Worm (Caenorhabditis elegans): Measurements from ENCODE around the gene ocr-3.

ocr-3 gene

ce11 chrX:15175211-15175610 lies 6.7 kb downstream of the ocr-3 start:
- TF ChIP-seq ceh-39 (tag; optimal IDR thresholded peaks at IDR 0.05): no peak
- no peak for TF ChIP-seq sem-2 (GFP tag; optimal IDR thresholded peaks at IDR 0.05)
- TF ChIP-seq snpc-4 (tag; optimal IDR thresholded peaks at IDR 0.05): no peak
- TF ChIP-seq flh-1 (GFP tag; optimal IDR thresholded peaks at IDR 0.05): no peak

ce11 chrX:15176431-15176911 lies 7.9 kb downstream of the ocr-3 start, which contains the start of gene col-41:
TSS of gene col-41 (minus strand) at chrX:15176481.
- no peak for TF ChIP-seq sptf-1 (tag; optimal IDR thresholded peaks at IDR 0.05)
- no peak for TF ChIP-seq unc-39 (tag; optimal IDR thresholded peaks at IDR 0.05)
- TF ChIP-seq lsy-2 (tag; optimal IDR thresholded peaks at IDR 0.05): no peak
- no peak for TF ChIP-seq lin-13 (tag; optimal IDR thresholded peaks at IDR 0.05)
- no peak for TF ChIP-seq cnd-1 (tag; optimal IDR thresholded peaks at IDR 0.05)
- no peak for TF ChIP-seq nhr-28 (tag; optimal IDR thresholded peaks at IDR 0.05)
- no peak for TF ChIP-seq mls-2 (tag; optimal IDR thresholded peaks at IDR 0.05)
- no peak for TF ChIP-seq nhr-2 (tag; optimal IDR thresholded peaks at IDR 0.05)
- no peak for TF ChIP-seq elt-3 (tag; optimal IDR thresholded peaks at IDR 0.05)
- TF ChIP-seq bed-3 (GFP tag; optimal IDR thresholded peaks at IDR 0.05): no peak
- no peak for TF ChIP-seq unc-62 (GFP tag; optimal IDR thresholded peaks at IDR 0.05)
- TF ChIP-seq ham-2 (GFP tag; optimal IDR thresholded peaks at IDR 0.05): no peak
- no peak for TF ChIP-seq sem-2 (GFP tag; optimal IDR thresholded peaks at IDR 0.05)

DNA sequence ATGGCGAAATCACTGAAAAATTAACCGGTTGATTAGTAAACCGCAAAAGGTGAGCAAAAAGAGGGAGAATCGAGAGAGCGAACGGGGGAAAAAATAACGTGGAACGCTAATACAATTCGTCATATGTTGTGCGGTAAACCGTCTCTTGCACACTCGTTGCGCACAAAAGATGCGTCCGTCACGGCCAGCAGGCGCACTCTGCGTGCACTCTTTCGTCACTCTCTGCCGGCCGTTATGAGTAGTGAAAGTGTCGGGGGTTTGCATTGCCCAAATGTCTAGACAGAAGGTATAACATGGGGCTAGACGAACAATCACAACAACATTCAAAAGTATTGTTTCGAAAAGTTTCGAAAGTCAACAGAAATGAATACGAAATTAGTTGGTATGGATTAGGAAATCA lies 12.9 kb downstream of the ocr-3 start, which contains the start of gene pkhm-2:
Gene pkhm-2 (minus strand): TSS at position 12 of the 400 bp plus-strand sequence.
- TF ChIP-seq nhr-28 (tag; optimal IDR thresholded peaks at IDR 0.05): no peak
- TF ChIP-seq hlh-1 (tag; optimal IDR thresholded peaks at IDR 0.05): peak; percentile 38
- peak; percentile 52 for TF ChIP-seq M03D4.4 (tag; optimal IDR thresholded peaks at IDR 0.05)
- TF ChIP-seq sem-2 (GFP tag; optimal IDR thresholded peaks at IDR 0.05): no peak
- no peak for TF ChIP-seq zip-8 (tag; optimal IDR thresholded peaks at IDR 0.05)
- TF ChIP-seq nhr-2 (tag; optimal IDR thresholded peaks at IDR 0.05): no peak
- TF ChIP-seq snpc-4 (tag; optimal IDR thresholded peaks at IDR 0.05): no peak
- TF ChIP-seq mls-2 (tag; optimal IDR thresholded peaks at IDR 0.05): no peak
- peak; percentile 22 for TF ChIP-seq flh-1 (GFP tag; optimal IDR thresholded peaks at IDR 0.05)
- TF ChIP-seq blmp-1 (tag; optimal IDR thresholded peaks at IDR 0.05): peak; percentile 70
- no peak for TF ChIP-seq ces-1 (GFP tag; optimal IDR thresholded peaks at IDR 0.05)
- TF ChIP-seq tbx-8 (GFP tag; optimal IDR thresholded peaks at IDR 0.05): no peak
- TF ChIP-seq nhr-237 (tag; optimal IDR thresholded peaks at IDR 0.05): peak; percentile 13
- peak; percentile 71 for TF ChIP-seq sptf-1 (tag; optimal IDR thresholded peaks at IDR 0.05)
- TF ChIP-seq elt-1 (tag; optimal IDR thresholded peaks at IDR 0.05; ENCODE audit: borderline replicate concordance, insufficient read depth): no peak
- TF ChIP-seq pha-4 (tag; optimal IDR thresholded peaks at IDR 0.05): peak; percentile 89
- TF ChIP-seq unc-39 (tag; optimal IDR thresholded peaks at IDR 0.05): no peak
- TF ChIP-seq ceh-43 (GFP tag; optimal IDR thresholded peaks at IDR 0.05): no peak
- TF ChIP-seq ham-2 (GFP tag; optimal IDR thresholded peaks at IDR 0.05): peak; percentile 38
- peak; percentile 71 for TF ChIP-seq cnd-1 (tag; optimal IDR thresholded peaks at IDR 0.05)
- TF ChIP-seq elt-3 (tag; optimal IDR thresholded peaks at IDR 0.05): peak; percentile 9
- peak; percentile 44 for TF ChIP-seq unc-120 (tag; optimal IDR thresholded peaks at IDR 0.05; ENCODE audit: poor library complexity, severe bottlenecking)
- peak; percentile 37 for TF ChIP-seq lin-32 (GFP tag; optimal IDR thresholded peaks at IDR 0.05)
- TF ChIP-seq mab-5 (tag; optimal IDR thresholded peaks at IDR 0.05): no peak
- no peak for TF ChIP-seq ceh-39 (tag; optimal IDR thresholded peaks at IDR 0.05)
- no peak for TF ChIP-seq unc-62 (GFP tag; optimal IDR thresholded peaks at IDR 0.05)
- peak; percentile 73 for TF ChIP-seq mep-1 (tag; optimal IDR thresholded peaks at IDR 0.05)
- TF ChIP-seq lsy-2 (tag; optimal IDR thresholded peaks at IDR 0.05): peak; percentile 40
- peak; percentile 15 for TF ChIP-seq ztf-11 (tag; optimal IDR thresholded peaks at IDR 0.05)
- no peak for TF ChIP-seq bed-3 (GFP tag; optimal IDR thresholded peaks at IDR 0.05)
- TF ChIP-seq nhr-12 (tag; optimal IDR thresholded peaks at IDR 0.05): peak; percentile 7
- TF ChIP-seq lin-13 (tag; optimal IDR thresholded peaks at IDR 0.05): peak; percentile 96
- peak; percentile 44 for TF ChIP-seq ceh-83 (GFP tag; optimal IDR thresholded peaks at IDR 0.05)
- no peak for TF ChIP-seq nhr-76 (tag; optimal IDR thresholded peaks at IDR 0.05)
- peak; percentile 81 for TF ChIP-seq drap-1 (GFP tag; optimal IDR thresholded peaks at IDR 0.05)

DNA sequence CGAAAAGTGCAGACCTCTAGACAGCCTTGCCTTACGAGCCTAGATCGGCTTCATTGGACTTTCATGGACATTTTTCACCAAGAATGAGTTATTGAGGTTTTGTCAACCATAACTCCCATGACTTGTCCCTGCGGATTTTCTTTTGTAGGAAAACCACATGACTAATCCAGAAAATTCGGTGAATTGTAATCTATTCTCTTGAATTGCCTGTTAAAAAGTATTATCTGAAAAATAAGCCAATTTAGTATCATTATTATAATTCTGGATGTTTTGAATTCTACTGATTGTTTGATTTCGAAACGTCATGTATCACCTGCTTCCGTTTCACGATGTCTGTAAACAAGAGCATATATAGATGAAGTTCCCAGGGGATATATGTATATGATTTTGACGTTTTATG lies 20.0 kb downstream of the ocr-3 start:
- TF ChIP-seq ceh-43 (GFP tag; optimal IDR thresholded peaks at IDR 0.05) (no peak), hlh-1 (tag; optimal IDR thresholded peaks at IDR 0.05) (no peak), elt-3 (tag; optimal IDR thresholded peaks at IDR 0.05) (no peak), sptf-1 (tag; optimal IDR thresholded peaks at IDR 0.05) (no peak), mab-5 (tag; optimal IDR thresholded peaks at IDR 0.05) (no peak), zip-8 (tag; optimal IDR thresholded peaks at IDR 0.05) (no peak), cnd-1 (tag; optimal IDR thresholded peaks at IDR 0.05) (no peak), flh-1 (GFP tag; optimal IDR thresholded peaks at IDR 0.05) (no peak), unc-62 (GFP tag; optimal IDR thresholded peaks at IDR 0.05) (no peak), ceh-39 (tag; optimal IDR thresholded peaks at IDR 0.05) (no peak), nhr-12 (tag; optimal IDR thresholded peaks at IDR 0.05) (no peak), unc-120 (tag; optimal IDR thresholded peaks at IDR 0.05; ENCODE audit: poor library complexity, severe bottlenecking) (no peak), nhr-76 (tag; optimal IDR thresholded peaks at IDR 0.05) (no peak), lin-32 (GFP tag; optimal IDR thresholded peaks at IDR 0.05) (no peak), nhr-2 (tag; optimal IDR thresholded peaks at IDR 0.05) (no peak), M03D4.4 (tag; optimal IDR thresholded peaks at IDR 0.05) (no peak), lin-13 (tag; optimal IDR thresholded peaks at IDR 0.05) (no peak)

Data from whole organism, mixed stage, embryonic.